Comparison of ENCODE assay signal across 1 worm cellular context in genomic region chrIII:3174985-3175384, ce11.
TF ChIP-seq lines count a peak whose summit lies in the region.

R148.3 (plus strand) TSS chrIII:3175331.

TF ChIP-seq in whole organism, L1 larva, 84 proteins besides CTCF, POLR2A, EP300 and RAD21 (continued from another document):
- TF ChIP-seq snu-23 (GFP tag; optimal IDR thresholded peaks at IDR 0.05; lab: Kevin White, UChicago) (peak; percentile 67), fkh-10 (GFP tag; optimal IDR thresholded peaks at IDR 0.05; lab: Kevin White, UChicago) (no peak), hlh-4 (tag; optimal IDR thresholded peaks at IDR 0.05; lab: Kevin White, UChicago) (no peak), nhr-28 (tag; optimal IDR thresholded peaks at IDR 0.05; lab: Kevin White, UChicago) (no peak), unc-30 (tag; optimal IDR thresholded peaks at IDR 0.05; lab: Kevin White, UChicago) (no peak), ceh-8 (GFP tag; optimal IDR thresholded peaks at IDR 0.05; lab: Kevin White, UChicago) (no peak), ces-1 (GFP tag; optimal IDR thresholded peaks at IDR 0.05; lab: Kevin White, UChicago) (no peak), ztf-11 (tag; optimal IDR thresholded peaks at IDR 0.05; lab: Kevin White, UChicago) (peak in 1 of 2 experiments; percentile 31), ceh-90 (tag; optimal IDR thresholded peaks at IDR 0.05; lab: Kevin White, UChicago) (no peak), vab-15 (tag; optimal IDR thresholded peaks at IDR 0.05; lab: Kevin White, UChicago) (no peak), irx-1 (tag; optimal IDR thresholded peaks at IDR 0.05; lab: Kevin White, UChicago) (no peak), lir-3 (tag; optimal IDR thresholded peaks at IDR 0.05; lab: Kevin White, UChicago; ENCODE audit: poor library complexity) (no peak), swsn-7 (tag; optimal IDR thresholded peaks at IDR 0.05; lab: Kevin White, UChicago) (peak; percentile 63), hpl-2 (GFP tag; optimal IDR thresholded peaks at IDR 0.05; lab: Kevin White, UChicago) (no peak), nhr-77 (tag; optimal IDR thresholded peaks at IDR 0.05; lab: Kevin White, UChicago) (no peak), lin-39 (tag; optimal IDR thresholded peaks at IDR 0.05; lab: Kevin White, UChicago) (peak; percentile 6), dpl-1 (GFP tag; optimal IDR thresholded peaks at IDR 0.05; lab: Kevin White, UChicago) (peak; percentile 3 to 61 (median 40)), lin-14 (GFP tag; optimal IDR thresholded peaks at IDR 0.05; lab: Kevin White, UChicago) (no peak), nhr-19 (GFP tag; conservative IDR thresholded peaks at IDR 0.05; lab: Robert Waterston, UW) (peak; percentile 37), fkh-8 (tag; optimal IDR thresholded peaks at IDR 0.05; lab: Kevin White, UChicago) (no peak), blmp-1 (tag; optimal IDR thresholded peaks at IDR 0.05; lab: Kevin White, UChicago) (peak; percentile 42), nhr-76 (tag; optimal IDR thresholded peaks at IDR 0.05; lab: Kevin White, UChicago) (no peak)
